Worm (Caenorhabditis elegans) whole organism, midembryonic: ENCODE results near the gene K03H6.5.

ENCODE experiments used
- T22C8.4 ChIP-seq: fragments of 200-800 bp; sonication (Bioruptor generic); IDR thresholded peaks from 2 replicates; pipeline ENCODE4 v1.3.6; 2022; ENCODE audit warnings: missing genetic modification characterization, missing compliant biosample characterization
- cog-1 ChIP-seq: sonication (generic microtip); optimal IDR thresholded peaks from 2 replicates; lab custom pipeline; 2016; ENCODE audit warnings: missing genetic modification characterization, missing compliant biosample characterization
- flt-1 ChIP-seq: fragments of 200-800 bp; sonication (Bioruptor generic); IDR thresholded peaks from 2 replicates; pipeline ENCODE4 v1.3.6; 2022; ENCODE audit warnings: missing genetic modification characterization, missing compliant biosample characterization
- klf-2 ChIP-seq: fragments of 200-800 bp; sonication (Bioruptor generic); conservative IDR thresholded peaks from 2 replicates; pipeline ENCODE4 v1.3.6; 2022; ENCODE audit warnings: missing genetic modification reagents, missing genetic modification characterization, missing compliant biosample characterization
- med-1 ChIP-seq: sonication (generic microtip); optimal IDR thresholded peaks from 2 replicates; lab custom pipeline; 2017; ENCODE audit warnings: missing genetic modification characterization, mild to moderate bottlenecking, missing compliant biosample characterization, antibody characterized with exemption, missing genetic modification reagents; ENCODE audit not compliant: insufficient read depth
- ref-1 ChIP-seq: fragments of 200-800 bp; sonication (Bioruptor generic); conservative IDR thresholded peaks from 2 replicates; pipeline ENCODE4 v1.3.6; 2022; ENCODE audit warnings: missing genetic modification reagents, missing genetic modification characterization, missing compliant biosample characterization
- tab-1 ChIP-seq: fragments of 200-800 bp; sonication (Bioruptor generic); IDR thresholded peaks from 2 replicates; pipeline ENCODE4 v1.3.6; 2022; ENCODE audit warnings: missing genetic modification characterization, missing compliant biosample characterization
- ztf-23 ChIP-seq: fragments of 200-800 bp; sonication (Bioruptor generic); IDR thresholded peaks from 2 replicates; pipeline ENCODE4 v1.3.6; 2022; ENCODE audit warnings: missing genetic modification reagents, missing genetic modification characterization, missing compliant biosample characterization
- ztf-29 ChIP-seq: fragments of 200-800 bp; sonication (Bioruptor generic); IDR thresholded peaks from 2 replicates; pipeline ENCODE4 v1.3.6; 2022; ENCODE audit warnings: missing genetic modification reagents, missing genetic modification characterization, missing compliant biosample characterization

Gene K03H6.5

ce11 chrIV:1478649-1479048 lies 57.6 kb downstream of the K03H6.5 start:
- TF ChIP-seq ztf-29 (no peak), tab-1 (no peak), T22C8.4 (no peak), ref-1 (GFP tag; lab: Robert Waterston, UW) (no peak), med-1 (GFP tag; lab: Kevin White, UChicago) (no peak), ztf-23 (no peak), klf-2 (GFP tag; lab: Robert Waterston, UW) (no peak), flt-1 (GFP tag; lab: Robert Waterston, UW) (no peak), cog-1 (tag; lab: Kevin White, UChicago) (no peak)
